Fruit fly (Drosophila melanogaster): Measurements from ENCODE around the gene phr6-4.

DNA sequence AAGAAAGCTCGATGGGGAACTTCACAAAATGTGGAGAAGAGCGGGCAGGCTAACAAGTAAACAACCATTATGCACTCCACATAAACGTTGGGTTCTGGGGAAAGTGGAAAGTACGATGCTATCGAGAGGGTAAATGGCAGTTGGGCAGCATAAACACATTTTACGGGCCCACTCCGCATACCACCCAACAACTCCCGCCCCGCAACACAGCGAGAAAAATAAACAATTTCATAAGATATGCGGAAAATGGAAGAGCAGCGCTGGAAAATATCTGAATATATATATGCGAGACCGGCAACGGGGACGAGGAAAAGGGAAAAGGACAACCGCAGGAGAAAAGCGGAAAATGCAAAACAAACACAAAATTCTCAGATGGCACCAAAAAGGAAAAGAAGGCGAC lies 44.3 kb downstream of the phr6-4 start:
- TF ChIP-seq Dif (GFP tag; optimal IDR thresholded peaks at IDR 0.05; ENCODE audit: partially characterized antibody) (no peak), psq (GFP tag; optimal IDR thresholded peaks at IDR 0.05) (no peak), Hnf4 (GFP tag; optimal IDR thresholded peaks at IDR 0.05) (no peak), sv (GFP tag; optimal IDR thresholded peaks at IDR 0.05) (no peak), OdsH (GFP tag; optimal IDR thresholded peaks at IDR 0.05) (no peak), lola (GFP tag; optimal IDR thresholded peaks at IDR 0.05) (no peak), pan (optimal IDR thresholded peaks at IDR 0.05) (no peak), h (GFP tag; optimal IDR thresholded peaks at IDR 0.05) (no peak)

Data from whole organism, wandering third instar larva.